Worm (Caenorhabditis elegans) whole organism, young adult: ENCODE results near the gene C14C6.6.

ENCODE experiments used
- B0261.1 ChIP-seq: sonication (generic microtip); optimal IDR thresholded peaks from 2 replicates; lab custom pipeline; 2016; ENCODE audit warnings: mild to moderate bottlenecking, missing genetic modification characterization, moderate library complexity, missing compliant biosample characterization
- C17E4.6 ChIP-seq: fragments of 200-800 bp; sonication (Bioruptor generic); IDR thresholded peaks from 2 replicates; pipeline ENCODE4 v1.3.6; 2022; ENCODE audit warnings: missing genetic modification reagents, missing genetic modification characterization, missing compliant biosample characterization
- F10E7.11 ChIP-seq: sonication (generic microtip); optimal IDR thresholded peaks from 2 replicates; lab custom pipeline; 2017; ENCODE audit warnings: mild to moderate bottlenecking, missing genetic modification characterization, moderate library complexity, missing compliant biosample characterization
- F37B4.10 ChIP-seq: fragments of 200-800 bp; sonication (Bioruptor generic); IDR thresholded peaks from 2 replicates; pipeline ENCODE4 v1.3.6; 2022; ENCODE audit warnings: missing genetic modification characterization, missing compliant biosample characterization
- F57A8.1 ChIP-seq: fragments of 200-800 bp; sonication (Bioruptor generic); optimal IDR thresholded peaks from 2 replicates; lab custom pipeline; 2018; ENCODE audit warnings: mild to moderate bottlenecking, missing genetic modification characterization, moderate library complexity, missing compliant biosample characterization
- K12H6.12 ChIP-seq: fragments of 200-800 bp; sonication (Bioruptor generic); optimal IDR thresholded peaks from 2 replicates; lab custom pipeline; 2018; ENCODE audit warnings: mild to moderate bottlenecking, missing genetic modification characterization, missing compliant biosample characterization
- Y53G8AR.9 ChIP-seq: fragments of 200-800 bp; sonication (Bioruptor generic); conservative IDR thresholded peaks from 2 replicates; pipeline ENCODE4 v1.3.6; 2022; ENCODE audit warnings: missing genetic modification reagents, missing genetic modification characterization, missing compliant biosample characterization
- Y56A3A.18 ChIP-seq: fragments of 200-800 bp; sonication (Bioruptor generic); IDR thresholded peaks from 2 replicates; pipeline ENCODE4 v1.3.6; 2022; ENCODE audit warnings: missing genetic modification reagents, missing genetic modification characterization, missing compliant biosample characterization
- Y95B8A.8 ChIP-seq: fragments of 200-800 bp; sonication (Bioruptor generic); IDR thresholded peaks from 2 replicates; pipeline ENCODE4 v1.3.6; 2022; ENCODE audit warnings: missing genetic modification reagents, missing genetic modification characterization, missing compliant biosample characterization
- akir-1 ChIP-seq: fragments of 200-800 bp; sonication (Bioruptor generic); optimal IDR thresholded peaks from 2 replicates; lab custom pipeline; 2018; ENCODE audit warnings: mild to moderate bottlenecking, missing genetic modification characterization, moderate library complexity, missing compliant biosample characterization
- aptf-2 ChIP-seq: fragments of 200-800 bp; sonication (Bioruptor generic); conservative IDR thresholded peaks from 2 replicates; pipeline ENCODE4 v1.3.6; 2022; ENCODE audit warnings: missing genetic modification reagents, missing genetic modification characterization, missing compliant biosample characterization
- atf-7 ChIP-seq: sonication (generic microtip); optimal IDR thresholded peaks from 2 replicates; lab custom pipeline; 2017; ENCODE audit warnings: mild to moderate bottlenecking, missing genetic modification characterization, missing compliant biosample characterization
- athp-1 ChIP-seq: sonication (generic microtip); optimal IDR thresholded peaks from 2 replicates; lab custom pipeline; 2017; ENCODE audit warnings: mild to moderate bottlenecking, missing genetic modification characterization, missing compliant biosample characterization
- dpl-1 ChIP-seq: fragments of 150-350 bp; optimal IDR thresholded peaks from 2 replicates; lab custom pipeline; 2014; ENCODE audit warnings: missing biosample characterization, missing genetic modification reagents, missing genetic modification characterization
- egl-18 ChIP-seq: fragments of 200-800 bp; sonication (Bioruptor generic); IDR thresholded peaks from 2 replicates; pipeline ENCODE4 v1.3.6; 2022; ENCODE audit warnings: missing genetic modification reagents, missing genetic modification characterization, missing compliant biosample characterization
- egl-44 ChIP-seq: fragments of 200-800 bp; sonication (Bioruptor generic); IDR thresholded peaks from 2 replicates; pipeline ENCODE4 v1.3.6; 2022; ENCODE audit warnings: missing genetic modification reagents, missing genetic modification characterization, missing compliant biosample characterization
- him-1 ChIP-seq: sonication (generic microtip); optimal IDR thresholded peaks from 2 replicates; lab custom pipeline; 2016; ENCODE audit warnings: missing genotype, missing genetic modification reagents, missing genetic modification characterization, missing compliant biosample characterization
- hrde-1 ChIP-seq: sonication (generic microtip); optimal IDR thresholded peaks from 2 replicates; lab custom pipeline; 2016; ENCODE audit warnings: missing genetic modification characterization, mild to moderate bottlenecking, missing compliant biosample characterization, moderate library complexity, missing genotype, missing genetic modification reagents, borderline replicate concordance
- hsf-1 ChIP-seq: fragments of 200-800 bp; sonication (Bioruptor generic); IDR thresholded peaks from 2 replicates; pipeline ENCODE4 v1.3.6; 2022; ENCODE audit warnings: missing genetic modification reagents, missing genetic modification characterization, missing compliant biosample characterization
- let-607 ChIP-seq, 2 experiments: fragments of 200-800 bp in 1 of 2; sonication (Bioruptor generic) in 1 of 2; sonication (generic microtip) in 1 of 2; optimal IDR thresholded peaks; 2 replicates each; lab custom pipeline; 2016 to 2018; ENCODE audit warnings: mild to moderate bottlenecking in 2 of 2, missing compliant biosample characterization in 2 of 2, missing genetic modification characterization in 2 of 2, moderate library complexity in 2 of 2, missing genotype in 1 of 2
- lin-26 ChIP-seq: fragments of 200-800 bp; sonication (Bioruptor generic); IDR thresholded peaks from 2 replicates; pipeline ENCODE4 v1.3.6; 2022; ENCODE audit warnings: missing genetic modification reagents, missing genetic modification characterization, missing compliant biosample characterization
- lin-54 ChIP-seq: fragments of 200-800 bp; sonication (Bioruptor generic); optimal IDR thresholded peaks from 2 replicates; lab custom pipeline; 2018; ENCODE audit warnings: mild to moderate bottlenecking, missing genetic modification characterization, missing compliant biosample characterization
- mcd-1 ChIP-seq: fragments of 200-800 bp; sonication (Bioruptor generic); IDR thresholded peaks from 2 replicates; pipeline ENCODE4 v1.3.6; 2022; ENCODE audit warnings: missing genetic modification reagents, missing genetic modification characterization, missing compliant biosample characterization
- mxl-1 ChIP-seq: sonication (generic microtip); optimal IDR thresholded peaks from 2 replicates; lab custom pipeline; 2016; ENCODE audit warnings: missing genetic modification characterization, missing compliant biosample characterization
- nfya-1 ChIP-seq: sonication (generic microtip); optimal IDR thresholded peaks from 2 replicates; lab custom pipeline; 2017; ENCODE audit warnings: antibody characterized with exemption, missing compliant biosample characterization, missing genetic modification characterization, borderline replicate concordance; ENCODE audit not compliant: insufficient read depth
- nfyb-1 ChIP-seq: fragments of 200-800 bp; sonication (Bioruptor generic); IDR thresholded peaks from 2 replicates; pipeline ENCODE4 v1.3.6; 2022; ENCODE audit warnings: missing genetic modification reagents, missing genetic modification characterization, missing compliant biosample characterization
- nhr-120 ChIP-seq: fragments of 200-800 bp; sonication (Bioruptor generic); IDR thresholded peaks from 2 replicates; pipeline ENCODE4 v1.3.6; 2022; ENCODE audit warnings: missing genetic modification characterization, missing compliant biosample characterization
- nhr-80 ChIP-seq: sonication (generic microtip); optimal IDR thresholded peaks from 2 replicates; lab custom pipeline; 2016; ENCODE audit warnings: missing genetic modification characterization, missing compliant biosample characterization
- pha-4 ChIP-seq: fragments of 150-350 bp; sonication (generic microtip); optimal IDR thresholded peaks from 2 replicates; lab custom pipeline; 2014; ENCODE audit warnings: missing biosample characterization, missing genetic modification reagents, missing genetic modification characterization
- sea-2 ChIP-seq: fragments of 200-800 bp; sonication (Bioruptor generic); IDR thresholded peaks from 2 replicates; pipeline ENCODE4 v1.3.6; 2022; ENCODE audit warnings: missing genetic modification characterization, missing compliant biosample characterization
- snpc-1.1 ChIP-seq: sonication (generic microtip); optimal IDR thresholded peaks from 2 replicates; lab custom pipeline; 2017; ENCODE audit warnings: missing genetic modification characterization, mild to moderate bottlenecking, missing compliant biosample characterization, antibody characterized with exemption, moderate library complexity, missing genotype, missing genetic modification reagents; ENCODE audit not compliant: insufficient read depth
- tbx-9 ChIP-seq: sonication (generic microtip); optimal IDR thresholded peaks from 2 replicates; lab custom pipeline; 2016; ENCODE audit warnings: borderline replicate concordance, missing genetic modification characterization, inconsistent platforms, missing compliant biosample characterization
- unc-130 ChIP-seq: sonication (generic microtip); optimal IDR thresholded peaks from 2 replicates; lab custom pipeline; 2016; ENCODE audit warnings: missing genetic modification reagents, missing genetic modification characterization, missing compliant biosample characterization
- xnd-1 ChIP-seq: sonication (generic microtip); optimal IDR thresholded peaks from 2 replicates; lab custom pipeline; 2016; ENCODE audit warnings: missing genotype, missing genetic modification reagents, missing genetic modification characterization, missing compliant biosample characterization
- zim-3 ChIP-seq: sonication (generic microtip); optimal IDR thresholded peaks from 2 replicates; lab custom pipeline; 2017; ENCODE audit warnings: mild to moderate bottlenecking, missing genetic modification characterization, moderate library complexity, missing compliant biosample characterization
- ztf-18 ChIP-seq: sonication (generic microtip); optimal IDR thresholded peaks from 2 replicates; lab custom pipeline; 2016; ENCODE audit warnings: missing genotype, mild to moderate bottlenecking, missing genetic modification characterization, missing compliant biosample characterization
- ztf-26 ChIP-seq: sonication (generic microtip); optimal IDR thresholded peaks from 2 replicates; lab custom pipeline; 2017; ENCODE audit warnings: missing genetic modification characterization, missing compliant biosample characterization

Gene C14C6.6

DNA sequence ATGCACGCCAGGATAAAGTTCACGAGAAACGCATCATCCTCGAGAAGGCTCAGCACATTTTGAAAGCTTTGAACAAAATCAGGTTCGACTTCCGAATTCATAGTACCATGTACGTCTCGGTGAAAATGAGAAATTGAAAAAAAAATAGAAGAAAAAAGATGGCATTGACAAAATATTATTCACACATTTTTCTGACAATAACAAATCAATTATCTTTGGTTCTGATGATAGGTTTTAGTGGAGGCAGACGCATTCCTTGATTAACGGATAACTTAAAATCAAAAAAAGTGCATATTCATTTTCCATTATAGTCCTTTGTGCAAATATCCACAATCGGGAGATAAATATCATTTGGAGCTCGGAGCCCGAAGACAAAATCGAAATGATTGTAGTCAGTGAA, 26.4 kb downstream of the C14C6.6 start, which contains the start of gene srw-107:
srw-107 (minus strand) TSS at position 101 of the 400 bp plus-strand sequence.
- no peak for TF ChIP-seq C17E4.6 (GFP tag; lab: Robert Waterston, UW)
- no peak for TF ChIP-seq F37B4.10 (GFP tag; lab: Robert Waterston, UW)
- TF ChIP-seq lin-26 (GFP tag; lab: Robert Waterston, UW) = no peak
- no peak for TF ChIP-seq aptf-2 (GFP tag; lab: Robert Waterston, UW)
- no peak for TF ChIP-seq xnd-1
- no peak for TF ChIP-seq egl-18 (GFP tag; lab: Robert Waterston, UW)

DNA sequence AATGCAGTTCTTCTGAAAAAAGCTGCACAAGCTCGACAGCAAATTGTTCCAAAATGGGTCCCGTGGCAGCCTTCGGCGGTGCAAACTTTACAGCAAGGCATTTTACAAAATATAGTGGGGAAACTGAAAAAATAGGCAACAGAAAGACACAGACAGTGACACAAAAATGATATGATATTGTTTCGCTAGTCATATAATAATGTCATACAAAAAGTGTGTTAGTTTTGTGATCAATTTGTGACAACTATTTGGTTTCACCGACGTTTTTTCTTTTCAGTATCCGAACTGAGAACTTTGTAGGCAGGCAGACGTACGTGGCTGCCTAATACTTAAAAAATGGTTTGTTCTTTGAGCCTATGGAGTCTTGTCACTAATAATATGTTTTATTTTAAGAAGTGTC, 28.4 kb downstream of the C14C6.6 start, which contains the start of gene nhr-210:
nhr-210 (minus strand) TSS at position 101 of the 400 bp plus-strand sequence.
- TF ChIP-seq sea-2 (GFP tag; lab: Robert Waterston, UW) = no peak
- TF ChIP-seq nhr-80 (tag; lab: Kevin White, UChicago) = peak; percentile 44

DNA sequence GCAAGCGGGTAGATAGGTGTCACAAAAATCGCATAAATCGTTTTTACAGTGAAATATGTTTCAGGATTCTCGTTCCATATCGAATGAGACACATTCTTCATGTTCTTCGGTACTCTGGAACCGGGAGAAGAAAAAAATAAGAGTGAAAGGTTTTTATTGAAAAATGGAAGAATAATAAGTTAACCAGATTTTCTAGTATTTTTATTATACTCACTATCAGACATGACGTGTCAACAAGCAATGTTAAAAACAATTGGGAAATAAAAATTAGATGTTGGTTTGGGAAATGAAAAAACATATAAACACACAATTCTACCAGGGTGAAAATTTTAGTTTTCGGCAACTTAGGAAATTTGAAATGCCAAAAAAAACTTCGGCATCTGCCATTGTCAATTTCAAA, 35.5 kb downstream of the C14C6.6 start, which contains the start of gene srh-37:
srh-37 (minus strand) TSS at position 101 of the 400 bp plus-strand sequence.
- TF ChIP-seq hrde-1 (no peak), nfyb-1 (GFP tag; lab: Robert Waterston, UW) (no peak), athp-1 (tag; lab: Kevin White, UChicago) (no peak)

DNA sequence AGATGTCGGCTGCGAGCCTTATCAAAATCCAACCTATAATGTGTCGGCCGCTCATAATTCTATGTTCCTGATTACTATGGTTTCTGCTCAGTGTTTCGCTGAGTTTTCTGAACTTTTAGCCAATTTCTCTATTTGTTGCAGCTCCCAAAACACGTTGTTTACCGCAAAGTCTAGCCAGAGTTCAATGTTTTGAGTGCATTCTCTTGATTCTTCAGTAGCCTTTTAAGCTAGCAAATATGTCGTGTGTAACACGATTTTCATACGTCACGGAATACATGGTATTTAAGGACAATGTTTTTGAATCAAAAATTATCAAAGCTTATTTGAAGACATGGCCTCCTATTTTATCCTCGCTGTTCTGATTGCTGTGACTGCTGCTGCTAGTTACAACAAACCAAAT, 42.7 kb downstream of the C14C6.6 start, which contains the start of gene srlf-19:
srlf-19 (plus strand) TSS at position 301 of the 400 bp plus-strand sequence.
- TF ChIP-seq K12H6.12 (tag; lab: Kevin White, UChicago) = no peak
- no peak for TF ChIP-seq pha-4 (tag; lab: Kevin White, UChicago)
- no peak for TF ChIP-seq mcd-1 (GFP tag; lab: Robert Waterston, UW)
- no peak for TF ChIP-seq hsf-1 (GFP tag; lab: Robert Waterston, UW)
- no peak for TF ChIP-seq snpc-1.1 (tag; lab: Kevin White, UChicago)
- no peak for TF ChIP-seq dpl-1
- no peak for TF ChIP-seq Y95B8A.8 (GFP tag; lab: Robert Waterston, UW)
- TF ChIP-seq ztf-26 (tag; lab: Kevin White, UChicago) = no peak
- TF ChIP-seq mxl-1 (tag; lab: Kevin White, UChicago) = no peak
- TF ChIP-seq Y56A3A.18 (GFP tag; lab: Robert Waterston, UW) = no peak
- TF ChIP-seq Y53G8AR.9 (GFP tag; lab: Robert Waterston, UW) = no peak
- no peak for TF ChIP-seq nhr-120 (GFP tag; lab: Robert Waterston, UW)
- TF ChIP-seq egl-44 = no peak
- no peak for TF ChIP-seq ztf-18 (tag; lab: Kevin White, UChicago)

DNA sequence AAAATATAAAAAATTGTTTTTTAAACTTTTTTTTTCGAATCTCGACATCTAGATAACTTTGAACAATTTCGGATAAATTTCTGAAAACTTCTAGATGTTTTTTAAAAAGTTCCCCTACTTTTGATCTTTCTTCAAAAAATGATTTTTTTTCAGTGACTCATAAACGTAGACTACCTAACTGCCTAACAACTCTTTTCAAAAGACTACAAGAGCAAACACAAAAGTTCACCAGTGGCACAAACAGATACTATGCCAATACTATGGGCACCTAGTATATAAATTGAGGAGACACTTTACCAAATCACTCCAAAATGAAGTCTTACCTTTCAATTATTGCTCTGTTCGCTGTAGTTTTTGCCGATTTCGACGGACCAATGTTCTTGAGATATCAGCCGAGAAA, 44.2 kb downstream of the C14C6.6 start, which contains the start of gene srlf-35:
srlf-35 (plus strand) TSS at position 301 of the 400 bp plus-strand sequence.
- TF ChIP-seq him-1 (tag; lab: Kevin White, UChicago) (no peak), lin-54 (GFP tag; lab: Kevin White, UChicago) (no peak)

DNA sequence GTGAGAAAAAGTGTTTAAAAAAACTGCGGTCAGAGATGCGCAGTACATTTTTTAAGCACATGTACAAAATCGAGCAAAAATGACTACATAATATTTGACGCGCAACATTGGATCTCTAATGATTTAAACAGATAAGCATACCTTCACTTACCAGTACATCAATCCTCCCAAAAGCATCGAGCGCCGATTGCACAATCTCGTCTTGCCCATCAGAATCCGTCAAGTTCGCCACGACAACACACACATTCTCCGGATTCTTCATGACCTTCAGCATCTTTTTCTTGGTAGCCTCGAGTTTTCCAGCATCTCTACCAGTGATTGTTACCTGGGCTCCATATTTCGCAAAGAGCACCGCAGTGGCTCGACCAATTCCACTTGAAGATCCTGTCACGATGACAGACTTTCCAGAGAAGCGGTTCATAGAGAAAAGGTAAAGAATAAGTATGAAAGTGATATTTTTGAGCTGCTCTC, 45.0 kb downstream of the C14C6.6 start, which contains the start of gene T01G6.10:
T01G6.10 (minus strand) TSS at position 421 of the 471 bp plus-strand sequence.
- no peak for TF ChIP-seq atf-7 (tag; lab: Kevin White, UChicago)

DNA sequence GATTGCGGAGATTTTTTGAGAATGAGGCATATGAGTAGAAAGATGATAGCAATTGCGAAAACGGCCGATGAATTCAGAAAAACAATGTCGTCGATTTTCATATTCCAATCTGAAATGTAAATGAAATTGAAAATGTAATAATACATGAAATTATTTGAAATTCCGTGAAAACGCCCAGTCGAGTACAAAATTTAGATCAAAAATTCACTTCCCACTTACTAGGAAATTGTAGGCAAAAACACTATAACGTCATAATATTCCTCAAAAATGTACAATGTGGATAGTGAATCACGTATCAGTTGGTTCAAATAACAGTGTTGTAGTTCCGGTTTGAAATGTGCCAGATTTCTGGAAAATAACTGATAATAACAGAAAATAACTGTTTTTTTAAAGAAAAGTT, 46.6 kb downstream of the C14C6.6 start, which contains the start of gene str-256:
str-256 (minus strand) TSS at position 101 of the 400 bp plus-strand sequence.
- TF ChIP-seq F10E7.11 (tag; lab: Kevin White, UChicago) (no peak), B0261.1 (tag; lab: Kevin White, UChicago) (no peak), unc-130 (GFP tag; lab: Kevin White, UChicago) (no peak), tbx-9 (no peak), let-607 (tag; optimal IDR thresholded peaks at IDR 0.05; lab: Kevin White, UChicago) (no peak), mcd-1 (GFP tag; lab: Robert Waterston, UW) (no peak), dpl-1 (no peak), hrde-1 (no peak), F57A8.1 (GFP tag; lab: Kevin White, UChicago) (no peak), nfya-1 (tag; lab: Kevin White, UChicago) (no peak), akir-1 (GFP tag; lab: Kevin White, UChicago) (no peak), egl-44 (no peak), zim-3 (tag; lab: Kevin White, UChicago) (no peak)
